Worm (Caenorhabditis elegans) whole organism, L1 larva: ENCODE results near the gene Y66H1A.5.

Experiments
- lin-15B ChIP-seq: fragments of 150-350 bp; sonication (generic microtip); optimal IDR thresholded peaks from 3 replicates; lab custom pipeline; 2014; ENCODE audit warnings: missing biosample characterization, missing genetic modification characterization
- sptf-1 ChIP-seq: fragments of 150-350 bp; optimal IDR thresholded peaks from 2 replicates; lab custom pipeline; 2014; ENCODE audit warnings: missing biosample characterization, missing genetic modification characterization

- no peak for TF ChIP-seq sptf-1 (tag; lab: Kevin White, UChicago)
- no peak for TF ChIP-seq lin-15B
These were observed 45.7 kb downstream of the Y66H1A.5 start, which contains the start of gene spl-1 for ce11 chrIV:383135-383731.
